Fruit fly (Drosophila melanogaster) whole organism, embryonic: Measurements from ENCODE around the gene TrpA1.

ENCODE experiments used
- B-H2 ChIP-seq: fragments of 200-800 bp; sonication (Bioruptor generic); optimal IDR thresholded peaks from 2 replicates; lab custom pipeline; 2018; ENCODE audit warnings: missing biosample characterization, mild to moderate bottlenecking, missing genetic modification characterization
- CG10267 ChIP-seq: fragments of 200-800 bp; sonication (Bioruptor generic); optimal IDR thresholded peaks from 2 replicates; lab custom pipeline; 2018; ENCODE audit warnings: missing biosample characterization, mild to moderate bottlenecking, missing genetic modification characterization, moderate library complexity
- CG10565 ChIP-seq: fragments of 200-800 bp; sonication (Bioruptor generic); optimal IDR thresholded peaks from 3 replicates; lab custom pipeline; 2016; ENCODE audit warnings: missing biosample characterization, mild to moderate bottlenecking, missing genetic modification characterization
- CG11247 ChIP-seq: fragments of 200-800 bp; sonication (Bioruptor generic); IDR thresholded peaks from 2 replicates; pipeline ENCODE4 v1.3.6; 2022; ENCODE audit warnings: missing biosample characterization, missing genetic modification characterization
- CG11695 ChIP-seq: fragments of 200-800 bp; sonication (Bioruptor generic); IDR thresholded peaks from 3 replicates; pipeline ENCODE4 v1.3.6; 2022; ENCODE audit warnings: missing biosample characterization, missing genetic modification characterization
- CG11696 ChIP-seq: fragments of 200-800 bp; sonication (Bioruptor generic); IDR thresholded peaks from 2 replicates; pipeline ENCODE4 v1.3.6; 2022; ENCODE audit warnings: missing biosample characterization, missing genetic modification characterization
- CG12236 ChIP-seq: fragments of 200-800 bp; sonication (Bioruptor generic); optimal IDR thresholded peaks from 2 replicates; lab custom pipeline; 2016; ENCODE audit warnings: missing biosample characterization, missing genetic modification characterization
- CG14965 ChIP-seq: fragments of 200-800 bp; sonication (Bioruptor generic); optimal IDR thresholded peaks from 2 replicates; lab custom pipeline; 2016; ENCODE audit warnings: missing biosample characterization, missing genetic modification characterization, borderline replicate concordance
- CG15514 ChIP-seq: fragments of 200-800 bp; sonication (Bioruptor generic); optimal IDR thresholded peaks from 3 replicates; lab custom pipeline; 2017; ENCODE audit warnings: missing biosample characterization, missing genetic modification characterization, mild to moderate bottlenecking, moderate library complexity, missing genetic modification reagents
- CG17612 ChIP-seq: fragments of 200-800 bp; sonication (Bioruptor generic); IDR thresholded peaks from 2 replicates; pipeline ENCODE4 v1.3.6; 2022; ENCODE audit warnings: missing biosample characterization, missing genetic modification characterization
- CG2875 ChIP-seq: fragments of 200-800 bp; sonication (Bioruptor generic); optimal IDR thresholded peaks from 2 replicates; lab custom pipeline; 2017; ENCODE audit warnings: missing biosample characterization, mild to moderate bottlenecking, missing genetic modification characterization, missing genetic modification reagents
- CG30403 ChIP-seq: fragments of 200-800 bp; sonication (Bioruptor generic); optimal IDR thresholded peaks from 3 replicates; lab custom pipeline; 2016; ENCODE audit warnings: missing biosample characterization, missing genetic modification characterization
- CG31388 ChIP-seq: fragments of 200-800 bp; sonication (Bioruptor generic); optimal IDR thresholded peaks from 2 replicates; lab custom pipeline; 2016; ENCODE audit warnings: missing biosample characterization, missing genetic modification characterization
- CG3838 ChIP-seq: fragments of 200-800 bp; sonication (Bioruptor generic); optimal IDR thresholded peaks from 3 replicates; lab custom pipeline; 2016; ENCODE audit warnings: missing biosample characterization, missing genetic modification characterization
- CG6654 ChIP-seq: fragments of 200-800 bp; sonication (Bioruptor generic); optimal IDR thresholded peaks from 2 replicates; lab custom pipeline; 2017; ENCODE audit warnings: missing biosample characterization, mild to moderate bottlenecking, missing genetic modification characterization
- CG9727 ChIP-seq: fragments of 200-800 bp; sonication (Bioruptor generic); optimal IDR thresholded peaks from 3 replicates; lab custom pipeline; 2017; ENCODE audit warnings: missing biosample characterization, mild to moderate bottlenecking, missing genetic modification characterization
- CG9797 ChIP-seq: fragments of 200-800 bp; sonication (Bioruptor generic); optimal IDR thresholded peaks from 3 replicates; lab custom pipeline; 2018; ENCODE audit warnings: missing biosample characterization, mild to moderate bottlenecking, missing genetic modification characterization
- CkIIα-i1 ChIP-seq: fragments of 200-800 bp; sonication (Bioruptor generic); IDR thresholded peaks from 2 replicates; pipeline ENCODE4 v1.3.6; 2022; ENCODE audit warnings: missing biosample characterization, missing genetic modification characterization
- Dfd ChIP-seq, 2 experiments: fragments of >200 bp; optimal IDR thresholded peaks; 2 replicates each; lab custom pipeline; 2017; ENCODE audit warnings: missing biosample characterization in 2 of 2, missing genetic modification characterization in 2 of 2
- Dip2 ChIP-seq: fragments of 200-800 bp; sonication (Bioruptor generic); IDR thresholded peaks from 2 replicates; pipeline ENCODE4 v1.3.6; 2022; ENCODE audit warnings: missing biosample characterization, missing genetic modification characterization
- Dll ChIP-seq: fragments of 200-800 bp; sonication (Bioruptor generic); IDR thresholded peaks from 4 replicates; pipeline ENCODE4 v1.3.6; 2022; ENCODE audit warnings: missing biosample characterization, missing genetic modification characterization; ENCODE audit not compliant: partially characterized antibody
- Doc2 ChIP-seq: fragments of 200-800 bp; sonication (Bioruptor generic); IDR thresholded peaks from 2 replicates; pipeline ENCODE4 v1.3.6; 2022; ENCODE audit warnings: missing biosample characterization, missing genetic modification characterization
- Fer1 ChIP-seq: fragments of 200-800 bp; sonication (Bioruptor generic); optimal IDR thresholded peaks from 2 replicates; lab custom pipeline; 2017; ENCODE audit warnings: missing biosample characterization, mild to moderate bottlenecking, missing genetic modification characterization
- HLH3B ChIP-seq: fragments of 200-800 bp; sonication (Bioruptor generic); IDR thresholded peaks from 2 replicates; pipeline ENCODE4 v1.3.6; 2022; ENCODE audit warnings: missing biosample characterization, missing genetic modification characterization
- Hmr ChIP-seq: fragments of 200-800 bp; sonication (Bioruptor generic); optimal IDR thresholded peaks from 3 replicates; lab custom pipeline; 2017; ENCODE audit warnings: mild to moderate bottlenecking, missing biosample characterization, missing genetic modification reagents, missing genetic modification characterization
- Hmx ChIP-seq: fragments of 200-800 bp; sonication (Bioruptor generic); optimal IDR thresholded peaks from 2 replicates; lab custom pipeline; 2016; ENCODE audit warnings: missing biosample characterization, missing genetic modification characterization
- MBD-R2 ChIP-seq: fragments of 200-800 bp; sonication (Bioruptor generic); IDR thresholded peaks from 2 replicates; pipeline ENCODE4 v1.3.6; 2022; ENCODE audit warnings: missing biosample characterization, missing genetic modification characterization
- Meics ChIP-seq: fragments of 200-800 bp; sonication (Bioruptor generic); optimal IDR thresholded peaks from 2 replicates; lab custom pipeline; 2017; ENCODE audit warnings: missing biosample characterization, mild to moderate bottlenecking, missing genetic modification characterization
- Ptx1 ChIP-seq: fragments of 200-800 bp; sonication (Bioruptor generic); IDR thresholded peaks from 2 replicates; pipeline ENCODE4 v1.3.6; 2022; ENCODE audit warnings: missing biosample characterization, missing genetic modification characterization
- Sox100B ChIP-seq: fragments of 200-800 bp; sonication (Bioruptor generic); optimal IDR thresholded peaks from 3 replicates; lab custom pipeline; 2018; ENCODE audit warnings: missing biosample characterization, mild to moderate bottlenecking, missing genetic modification characterization
- Sry-β ChIP-seq: fragments of 200-800 bp; sonication (Bioruptor generic); optimal IDR thresholded peaks from 2 replicates; lab custom pipeline; 2018; ENCODE audit warnings: missing biosample characterization, mild to moderate bottlenecking, missing genetic modification characterization, moderate library complexity
- Usf ChIP-seq: fragments of 200-800 bp; sonication (Bioruptor generic); optimal IDR thresholded peaks from 2 replicates; lab custom pipeline; 2017; ENCODE audit warnings: missing genotype, missing biosample characterization, missing genetic modification characterization
- Xbp1 ChIP-seq: fragments of 200-800 bp; sonication (Bioruptor generic); optimal IDR thresholded peaks from 3 replicates; lab custom pipeline; 2016; ENCODE audit warnings: missing biosample characterization, mild to moderate bottlenecking, missing genetic modification characterization
- amos ChIP-seq: fragments of 200-800 bp; sonication (Bioruptor generic); IDR thresholded peaks from 2 replicates; pipeline ENCODE4 v1.3.6; 2022; ENCODE audit warnings: missing biosample characterization, missing genetic modification characterization; ENCODE audit not compliant: partially characterized antibody
- aop ChIP-seq: fragments of 200-800 bp; sonication (Bioruptor generic); IDR thresholded peaks from 2 replicates; pipeline ENCODE4 v1.3.6; 2022; ENCODE audit warnings: missing biosample characterization, missing genetic modification characterization
- ara ChIP-seq: fragments of 200-800 bp; sonication (Bioruptor generic); IDR thresholded peaks from 2 replicates; pipeline ENCODE4 v1.3.6; 2022; ENCODE audit warnings: missing biosample characterization, missing genetic modification characterization
- bcd ChIP-seq: fragments of 200-800 bp; sonication (Bioruptor generic); optimal IDR thresholded peaks from 2 replicates; lab custom pipeline; 2017; ENCODE audit warnings: missing biosample characterization, mild to moderate bottlenecking, missing genetic modification characterization
- chm ChIP-seq: fragments of 200-800 bp; sonication (Bioruptor generic); IDR thresholded peaks from 2 replicates; pipeline ENCODE4 v1.3.6; 2022; ENCODE audit warnings: missing biosample characterization, missing genetic modification characterization
- croc ChIP-seq: fragments of 200-800 bp; sonication (Bioruptor generic); conservative IDR thresholded peaks from 3 replicates; pipeline ENCODE4 v1.3.6; 2022; ENCODE audit warnings: missing biosample characterization, missing genetic modification characterization
- gfzf ChIP-seq: fragments of 200-800 bp; sonication (Bioruptor generic); optimal IDR thresholded peaks from 2 replicates; lab custom pipeline; 2016; ENCODE audit warnings: missing biosample characterization, mild to moderate bottlenecking, missing genetic modification characterization, moderate library complexity
- grau ChIP-seq: fragments of 200-800 bp; optimal IDR thresholded peaks from 3 replicates; lab custom pipeline; 2019; ENCODE audit warnings: missing biosample characterization, mild to moderate bottlenecking, missing genetic modification characterization, moderate library complexity
- hb ChIP-seq: fragments of 200-800 bp; sonication (Bioruptor generic); IDR thresholded peaks from 3 replicates; pipeline ENCODE4 v1.3.6; 2022; ENCODE audit warnings: missing biosample characterization, missing genetic modification characterization; ENCODE audit not compliant: partially characterized antibody
- kay ChIP-seq: fragments of 200-800 bp; sonication (Bioruptor generic); optimal IDR thresholded peaks from 2 replicates; lab custom pipeline; 2016; ENCODE audit warnings: missing biosample characterization, missing genetic modification characterization
- lbe ChIP-seq: fragments of 200-800 bp; sonication (Bioruptor generic); optimal IDR thresholded peaks from 2 replicates; lab custom pipeline; 2016; ENCODE audit warnings: missing biosample characterization, mild to moderate bottlenecking, missing genetic modification characterization
- nau ChIP-seq: fragments of 200-800 bp; sonication (Bioruptor generic); optimal IDR thresholded peaks from 3 replicates; lab custom pipeline; 2017; ENCODE audit warnings: missing biosample characterization, mild to moderate bottlenecking, missing genetic modification characterization, missing genetic modification reagents
- pho ChIP-seq: fragments of 200-800 bp; sonication (Bioruptor generic); optimal IDR thresholded peaks from 2 replicates; lab custom pipeline; 2016; ENCODE audit warnings: missing biosample characterization, missing genetic modification characterization
- pnt ChIP-seq: fragments of 200-800 bp; sonication (Bioruptor generic); optimal IDR thresholded peaks from 3 replicates; lab custom pipeline; 2016; ENCODE audit warnings: missing biosample characterization, missing genetic modification characterization
- ro ChIP-seq: fragments of 200-800 bp; sonication (Bioruptor generic); IDR thresholded peaks from 2 replicates; pipeline ENCODE4 v1.3.6; 2022; ENCODE audit warnings: missing biosample characterization, missing genetic modification characterization
- run ChIP-seq: fragments of 200-800 bp; sonication (Bioruptor generic); optimal IDR thresholded peaks from 3 replicates; lab custom pipeline; 2018; ENCODE audit warnings: missing biosample characterization, mild to moderate bottlenecking, missing genetic modification characterization
- shn ChIP-seq: fragments of 200-800 bp; sonication (Bioruptor generic); optimal IDR thresholded peaks from 3 replicates; lab custom pipeline; 2016; ENCODE audit warnings: missing biosample characterization, missing genetic modification characterization
- unc-4 ChIP-seq: fragments of 200-800 bp; sonication (Bioruptor generic); IDR thresholded peaks from 2 replicates; pipeline ENCODE4 v1.3.6; 2022; ENCODE audit warnings: missing biosample characterization, missing genetic modification characterization; ENCODE audit not compliant: partially characterized antibody

TrpA1 gene

dm6 chr3L:8954648-8955033 is 49.6 kb upstream of the TrpA1 start, which contains the start of gene GNBP3 (continued):
- TF ChIP-seq ara (GFP tag; lab: Robert Waterston, UW), result 0 out of 2 replicates have a peak, but pooled peaks have one; percentile 26
- TF ChIP-seq nau (GFP tag; lab: Kevin White, UChicago), result no peak
- peak; percentile 32 for TF ChIP-seq CG6654 (GFP tag; lab: Kevin White, UChicago)
- TF ChIP-seq bcd (GFP tag; lab: Kevin White, UChicago), result peak; percentile 67
- TF ChIP-seq unc-4 (GFP tag; lab: Robert Waterston, UW), result no peak
- TF ChIP-seq gfzf (GFP tag; lab: Kevin White, UChicago), result no peak
- no peak for TF ChIP-seq CG2875 (GFP tag; lab: Kevin White, UChicago)
- peak; percentile 26 for TF ChIP-seq kay (GFP tag; lab: Kevin White, UChicago)
- no peak for TF ChIP-seq chm (GFP tag; lab: Robert Waterston, UW)
- TF ChIP-seq croc (GFP tag; lab: Robert Waterston, UW), result peak; percentile 65
- TF ChIP-seq amos, result no peak
- TF ChIP-seq CG10267, result peak; percentile 81
- no peak for TF ChIP-seq run (tag; lab: Kevin White, UChicago)
- TF ChIP-seq Xbp1, result peak; percentile 42
- peak; percentile 96 for TF ChIP-seq lbe (GFP tag; lab: Kevin White, UChicago)
- TF ChIP-seq CG31388 (GFP tag; lab: Kevin White, UChicago), result no peak
- no peak for TF ChIP-seq CG17612 (GFP tag; lab: Robert Waterston, UW)
- TF ChIP-seq Doc2 (GFP tag; lab: Robert Waterston, UW), result no peak
- peak; percentile 83 for TF ChIP-seq Meics (GFP tag; lab: Kevin White, UChicago)
- peak; percentile 11 for TF ChIP-seq Sry-β (GFP tag; lab: Kevin White, UChicago)
- TF ChIP-seq MBD-R2, result peak; percentile 17; the same call in 1 of the 2 replicates
- TF ChIP-seq CG3838 (GFP tag; lab: Kevin White, UChicago), result no peak
- TF ChIP-seq aop (GFP tag; lab: Robert Waterston, UW), result no peak
- TF ChIP-seq Sox100B, result peak; percentile 82
- peak; percentile 88 for TF ChIP-seq Fer1 (GFP tag; lab: Kevin White, UChicago)
- TF ChIP-seq hb, result no peak
- no peak for TF ChIP-seq Dll
- TF ChIP-seq CG12236 (GFP tag; lab: Kevin White, UChicago), result no peak
- TF ChIP-seq Hmr (GFP tag; lab: Kevin White, UChicago), result no peak
- no peak for TF ChIP-seq ro (GFP tag; lab: Robert Waterston, UW)
- TF ChIP-seq CG11695, result peak; percentile 65; the same call in 2 of the 3 replicates
- TF ChIP-seq shn (GFP tag; lab: Kevin White, UChicago), result no peak
- peak; percentile 92 for TF ChIP-seq CG9727 (GFP tag; lab: Kevin White, UChicago)
- no peak for TF ChIP-seq Hmx (GFP tag; lab: Kevin White, UChicago)
- no peak for TF ChIP-seq CkIIα-i1 (GFP tag; lab: Robert Waterston, UW)
- peak; percentile 48 for TF ChIP-seq Ptx1 (GFP tag; lab: Robert Waterston, UW)
- TF ChIP-seq CG30403 (GFP tag; lab: Kevin White, UChicago), result peak; percentile 62
- peak; percentile 33 for TF ChIP-seq CG9797 (GFP tag; lab: Kevin White, UChicago)
- TF ChIP-seq B-H2 (GFP tag; lab: Kevin White, UChicago), result peak; percentile 29
- TF ChIP-seq CG15514 (GFP tag; lab: Kevin White, UChicago), result peak; percentile 68
- no peak for TF ChIP-seq pho (GFP tag; lab: Kevin White, UChicago)
- no peak for TF ChIP-seq pnt (GFP tag; lab: Kevin White, UChicago)
- TF ChIP-seq CG11247 (GFP tag; lab: Robert Waterston, UW), result no peak
- peak; percentile 63 for TF ChIP-seq grau (tag; lab: Kevin White, UChicago)
- peak; percentile 51 for TF ChIP-seq CG10565 (GFP tag; lab: Kevin White, UChicago)
- no peak for TF ChIP-seq Dip2
- no peak for TF ChIP-seq CG11696
- TF ChIP-seq Usf (GFP tag; lab: Kevin White, UChicago), result peak; percentile 17
- TF ChIP-seq CG14965 (GFP tag; lab: Kevin White, UChicago), result no peak
- peak; percentile 65; the same call in 1 of the 2 replicates for TF ChIP-seq HLH3B (GFP tag; lab: Robert Waterston, UW)
- TF ChIP-seq Dfd (GFP tag; optimal IDR thresholded peaks at IDR 0.05; lab: Kevin White, UChicago), result no peak
